Worm (Caenorhabditis elegans): ENCODE results near the gene T05A7.11.
"Not testable (repeated sequence)": the region's sequence is repeated elsewhere in the genome, so short reads cannot be mapped to it uniquely, and the experiment has no call there.

T05A7.11 gene

DNA sequence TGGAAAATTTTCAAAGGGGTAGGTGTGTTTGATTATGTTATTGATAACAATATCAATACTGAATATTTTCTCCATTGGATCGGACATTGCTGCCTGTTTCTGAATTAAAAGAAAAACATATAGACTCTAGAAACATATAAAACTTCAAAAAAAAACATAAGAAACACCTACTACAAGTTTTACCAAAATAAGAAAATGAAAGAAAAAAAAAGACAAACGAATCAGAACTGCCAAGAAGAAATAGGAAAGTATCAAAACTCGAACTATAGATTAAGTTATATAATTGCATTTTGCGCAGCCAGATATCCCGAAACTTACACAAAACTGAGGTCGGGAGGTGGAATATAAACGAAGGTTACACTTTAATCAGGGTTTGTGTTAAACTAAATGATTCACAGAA lies at the start of gene T05A7.11:
TSS of gene T05A7.11 (minus strand) at position 101 of the 400 bp plus-strand sequence.
- TF ChIP-seq unc-62 (GFP tag; optimal IDR thresholded peaks at IDR 0.05) = no peak

DNA sequence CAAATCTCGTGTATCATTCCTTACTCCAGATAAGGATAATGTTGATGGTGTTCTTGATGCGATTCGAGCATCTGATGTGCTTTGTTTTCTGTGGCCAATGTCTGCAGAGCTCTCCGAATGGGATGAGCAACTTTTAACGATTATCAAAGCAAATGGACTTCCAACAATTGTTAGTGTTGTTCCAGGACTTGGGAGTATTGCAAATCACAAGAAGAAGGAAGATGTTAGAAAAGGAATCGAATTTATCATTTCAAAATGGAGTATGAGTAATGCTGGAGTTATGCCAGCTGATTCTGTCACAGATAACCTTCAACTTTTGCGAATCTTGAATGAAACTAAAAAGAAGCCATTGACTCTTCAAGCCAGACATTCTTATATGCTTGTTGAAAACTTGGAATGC lies 45.6 kb upstream of the T05A7.11 start:
- no peak for TF ChIP-seq unc-62 (GFP tag; optimal IDR thresholded peaks at IDR 0.05)

DNA sequence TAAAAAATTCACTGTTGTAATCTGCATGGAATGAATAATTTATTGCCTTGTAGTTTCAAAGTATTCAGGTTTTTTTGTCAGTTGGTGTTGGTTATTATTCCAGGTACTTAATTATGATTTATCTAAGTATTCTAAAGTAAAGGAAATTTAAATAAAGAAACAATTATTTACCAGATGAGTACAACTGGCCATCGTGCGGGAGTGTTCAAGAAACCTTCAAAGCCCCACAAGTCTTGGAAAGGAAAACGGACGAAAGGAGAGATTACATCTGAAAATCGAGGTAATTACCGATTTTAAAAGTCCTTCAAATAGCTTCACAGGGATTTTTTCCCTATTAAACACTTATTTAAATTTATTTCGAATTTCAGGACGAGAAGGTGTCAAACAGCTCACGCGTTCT lies 44.9 kb upstream of the T05A7.11 start, which contains the start of gene tag-151:
TSS of gene tag-151 (plus strand) at position 158 of the 400 bp plus-strand sequence.
- TF ChIP-seq unc-62 (GFP tag; optimal IDR thresholded peaks at IDR 0.05) = no peak

DNA sequence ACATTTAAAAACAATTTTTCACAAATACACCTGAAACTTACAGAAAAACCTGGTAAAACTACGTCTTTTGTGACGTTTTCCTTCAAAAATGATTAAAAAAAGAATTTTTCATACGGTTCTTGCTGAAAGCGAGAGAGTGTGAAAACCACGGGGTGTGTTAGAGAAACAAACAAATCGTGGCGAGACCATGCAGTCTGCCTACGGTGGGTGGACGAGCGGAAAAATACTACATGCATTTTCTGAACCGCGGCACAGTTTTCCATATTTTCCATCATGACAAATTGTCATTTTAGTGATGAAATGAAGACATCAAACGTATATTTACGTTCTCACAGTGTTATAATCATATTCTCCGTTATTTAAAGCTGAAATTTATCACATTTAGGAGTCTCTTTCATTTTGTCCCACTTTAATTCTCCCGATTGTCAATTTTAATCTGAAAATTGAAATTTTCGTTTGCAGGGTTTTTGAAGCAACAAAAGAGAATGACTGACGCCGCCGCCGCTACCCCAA lies 41.2 kb upstream of the T05A7.11 start, which contains the start of the genes F10G7.9 and tsn-1:
TSS of gene F10G7.9 (minus strand) at position 127 of the 513 bp plus-strand sequence.
TSS of gene tsn-1 (plus strand) at position 463 of the 513 bp plus-strand sequence.
- TF ChIP-seq unc-62 (GFP tag; optimal IDR thresholded peaks at IDR 0.05) = no peak

DNA sequence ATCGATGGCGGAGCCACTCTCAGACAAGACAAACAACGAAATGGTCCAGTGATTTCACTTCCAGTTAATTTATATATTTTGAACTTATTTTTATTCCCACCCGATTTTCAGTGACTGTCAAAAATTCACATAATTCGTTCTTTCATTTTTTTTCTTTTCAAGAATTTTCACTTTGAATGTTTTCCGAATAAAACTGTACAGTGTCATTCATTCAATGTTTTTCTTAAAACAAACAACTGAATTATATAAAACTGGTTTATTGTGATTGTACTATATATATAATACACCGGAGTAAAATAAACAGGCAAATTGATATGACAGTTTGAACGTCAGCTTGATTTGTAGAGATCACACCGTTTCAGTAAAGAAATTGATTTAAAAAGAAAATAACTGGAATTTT lies 37.8 kb upstream of the T05A7.11 start:
- TF ChIP-seq unc-62 (GFP tag; optimal IDR thresholded peaks at IDR 0.05) = no peak

DNA sequence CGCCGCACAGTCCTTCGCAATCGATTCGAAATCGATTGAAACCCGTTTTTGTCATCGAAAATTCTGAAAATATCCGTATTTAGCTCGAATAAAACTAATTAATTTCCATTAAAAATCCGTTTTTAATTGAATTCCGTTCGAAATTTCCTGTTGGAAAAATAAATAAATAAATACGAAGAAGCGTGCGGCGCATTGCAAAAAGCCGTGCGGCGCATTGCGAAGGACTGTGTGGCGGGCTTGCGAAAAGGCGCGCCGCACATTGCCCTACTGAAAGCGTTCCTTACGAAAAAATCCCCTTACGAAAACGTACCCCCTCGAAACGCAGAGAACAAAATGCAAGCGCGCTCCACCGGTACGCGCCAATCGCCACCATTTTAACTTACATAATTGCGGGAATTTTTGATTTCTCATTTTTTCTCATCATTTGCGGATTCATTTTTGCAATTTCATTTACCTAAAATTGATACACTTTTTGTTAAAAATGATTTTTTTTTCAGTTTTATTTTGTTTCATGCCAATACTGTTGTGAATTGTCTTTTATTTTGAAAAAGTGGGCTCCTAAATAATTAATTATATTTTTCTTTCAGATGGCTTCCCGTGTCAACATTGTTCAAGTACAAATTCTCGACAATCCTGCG lies 36.3 kb upstream of the T05A7.11 start, which contains the start of gene unc-85:
TSS of gene unc-85 (plus strand) at position 588 of the 638 bp plus-strand sequence.
- TF ChIP-seq unc-62 (GFP tag; optimal IDR thresholded peaks at IDR 0.05) = not testable (repeated sequence)

DNA sequence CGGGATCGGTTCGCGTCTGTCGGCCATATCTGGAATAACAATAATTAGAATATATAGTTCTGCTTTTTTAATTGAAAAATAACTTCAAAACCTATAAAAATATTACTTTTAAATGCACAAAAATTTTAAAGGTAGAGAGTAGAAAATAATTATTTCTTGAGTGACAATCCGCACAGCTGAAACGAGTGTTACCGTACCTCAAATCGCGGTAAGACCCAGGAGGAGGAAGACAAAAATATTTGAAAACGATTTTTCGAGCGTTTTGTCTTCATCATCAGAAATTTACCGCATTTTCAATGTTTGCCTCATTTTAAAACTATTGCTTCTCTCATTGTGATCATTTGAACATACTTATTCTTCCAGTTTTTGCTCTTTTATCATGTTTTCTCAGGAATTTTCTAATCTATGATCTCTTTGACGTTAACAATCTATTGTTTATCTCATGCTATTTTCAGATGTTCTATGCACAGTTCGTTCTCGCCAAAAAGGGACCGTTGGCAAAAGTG lies 33.1 kb upstream of the T05A7.11 start, which contains the start of the genes rpn-5 and scc-1:
TSS of gene rpn-5 (minus strand) at position 162 of the 506 bp plus-strand sequence.
TSS of gene scc-1 (plus strand) at position 456 of the 506 bp plus-strand sequence.
- TF ChIP-seq unc-62 (GFP tag; optimal IDR thresholded peaks at IDR 0.05) = no peak

DNA sequence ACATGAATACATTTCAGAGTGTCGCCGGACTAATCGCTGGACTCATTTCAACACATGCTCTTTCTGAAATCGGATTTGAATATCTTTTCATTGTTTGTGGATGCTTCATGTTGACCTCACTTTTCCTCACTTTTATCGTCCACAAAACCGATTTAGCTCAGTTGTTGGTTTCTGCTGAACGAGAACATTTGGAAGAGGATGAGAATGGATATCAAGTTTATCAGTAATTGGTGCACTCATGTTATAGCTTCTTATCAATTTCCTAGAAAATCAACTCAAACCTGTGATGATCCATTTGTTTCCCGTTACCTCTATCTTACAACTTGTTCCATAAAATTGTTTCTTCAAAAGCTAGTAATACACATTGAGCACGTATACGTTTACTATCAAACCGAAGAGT lies 30.8 kb upstream of the T05A7.11 start:
- TF ChIP-seq unc-62 (GFP tag; optimal IDR thresholded peaks at IDR 0.05) = no peak

DNA sequence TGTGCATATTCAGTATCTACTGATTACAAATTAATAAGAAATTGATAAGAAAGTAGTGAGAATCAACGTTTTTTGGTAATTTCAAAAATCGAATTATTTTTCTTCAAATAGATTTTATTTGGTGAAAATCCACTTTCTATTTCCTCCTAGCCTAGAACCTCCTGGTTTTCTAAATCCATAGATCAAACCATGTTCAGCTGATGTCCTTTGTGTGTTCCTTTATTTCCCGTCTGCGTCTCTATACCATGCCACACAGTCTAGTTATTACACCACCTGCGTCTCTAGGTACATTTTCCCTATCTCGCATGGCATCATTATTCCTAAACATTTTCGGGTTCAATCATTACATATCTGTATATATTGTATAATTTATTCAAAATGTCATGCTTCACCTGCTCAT lies 27.9 kb upstream of the T05A7.11 start, which contains the start of gene F10G7.5:
TSS of gene F10G7.5 (plus strand) at position 286 of the 400 bp plus-strand sequence.
- no peak for TF ChIP-seq unc-62 (GFP tag; optimal IDR thresholded peaks at IDR 0.05)

DNA sequence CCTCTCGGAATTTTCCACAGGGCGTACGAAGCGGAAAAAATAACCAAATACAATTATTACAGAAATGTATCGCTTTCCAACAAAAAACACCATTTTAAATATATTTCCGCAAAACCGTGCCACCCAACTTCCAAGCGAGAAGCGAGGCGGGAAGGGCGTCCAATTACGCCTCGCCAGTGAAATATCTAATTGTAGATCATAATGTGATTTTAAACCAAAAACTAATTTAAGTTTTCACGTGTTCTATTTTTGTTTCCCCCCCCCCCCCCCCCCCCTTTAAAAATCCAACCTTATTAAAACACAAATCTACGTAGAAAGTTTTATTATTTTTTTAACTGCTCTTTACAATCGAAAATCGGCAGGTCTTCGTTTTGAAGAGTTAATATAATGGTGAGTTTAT lies 24.2 kb upstream of the T05A7.11 start, which contains the start of gene F10G7.12:
TSS of gene F10G7.12 (plus strand) at position 301 of the 400 bp plus-strand sequence.
- TF ChIP-seq unc-62 (GFP tag; optimal IDR thresholded peaks at IDR 0.05) = no peak

DNA sequence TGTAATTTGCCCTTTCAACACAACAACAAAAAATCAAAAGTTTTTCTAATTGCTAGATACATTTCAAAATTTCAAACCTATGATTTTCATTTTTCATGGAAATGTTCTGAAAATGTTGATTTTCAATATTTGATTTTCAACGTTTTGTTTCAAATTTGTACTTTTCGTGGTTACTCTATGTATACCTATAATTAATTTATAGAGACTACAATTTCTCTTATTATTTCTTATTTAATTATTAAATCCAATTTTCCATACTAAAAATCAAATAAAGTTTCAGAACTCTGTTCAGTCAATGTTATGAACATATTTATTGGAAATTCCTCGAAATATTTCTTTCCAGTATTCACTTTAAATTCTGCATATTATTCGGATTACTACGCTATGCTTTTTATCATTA lies 21.7 kb upstream of the T05A7.11 start, which contains the start of gene sre-39:
TSS of gene sre-39 (plus strand) at position 301 of the 400 bp plus-strand sequence.
- no peak for TF ChIP-seq unc-62 (GFP tag; optimal IDR thresholded peaks at IDR 0.05)

DNA sequence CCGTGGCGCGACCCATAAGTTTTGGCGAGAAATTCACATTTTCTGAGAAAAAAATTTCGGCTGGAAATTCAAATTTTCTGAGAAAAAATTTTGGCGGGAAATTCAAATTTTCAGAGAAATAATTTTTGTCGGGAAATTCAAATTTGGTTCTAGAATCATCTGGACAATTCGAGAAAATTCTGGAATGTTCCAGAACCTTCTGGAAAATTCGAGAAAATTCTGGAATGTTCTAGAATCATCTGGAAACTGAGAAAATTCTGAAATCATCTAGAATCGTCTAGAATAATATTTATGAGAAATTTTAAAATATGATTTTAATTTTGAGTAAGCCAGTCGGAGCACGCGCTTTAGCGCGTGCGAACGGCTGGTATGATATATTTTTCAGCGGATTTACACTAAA lies 19.6 kb upstream of the T05A7.11 start:
- TF ChIP-seq unc-62 (GFP tag; optimal IDR thresholded peaks at IDR 0.05) = no peak

DNA sequence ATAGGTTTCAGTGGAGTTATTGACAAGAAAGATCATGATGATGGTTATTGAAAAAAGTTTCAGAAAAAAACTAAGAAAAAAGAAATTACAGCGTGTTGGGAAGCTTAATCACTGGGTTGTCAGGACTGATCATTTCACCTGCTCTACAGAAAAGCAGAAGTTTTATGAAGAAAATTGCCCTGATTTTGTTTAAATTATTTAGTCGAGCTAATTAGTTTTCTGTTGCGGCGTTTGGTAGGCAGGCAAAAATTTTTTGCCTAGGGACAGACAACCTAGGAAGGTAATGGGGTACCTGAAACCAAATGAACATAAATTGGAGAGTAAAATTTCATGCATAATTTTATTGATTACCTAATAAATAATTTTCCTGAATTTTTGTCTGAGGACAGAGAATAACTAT lies 18.4 kb upstream of the T05A7.11 start, which contains the start of gene sre-40:
TSS of gene sre-40 (minus strand) at position 101 of the 400 bp plus-strand sequence.
- TF ChIP-seq unc-62 (GFP tag; optimal IDR thresholded peaks at IDR 0.05) = no peak

DNA sequence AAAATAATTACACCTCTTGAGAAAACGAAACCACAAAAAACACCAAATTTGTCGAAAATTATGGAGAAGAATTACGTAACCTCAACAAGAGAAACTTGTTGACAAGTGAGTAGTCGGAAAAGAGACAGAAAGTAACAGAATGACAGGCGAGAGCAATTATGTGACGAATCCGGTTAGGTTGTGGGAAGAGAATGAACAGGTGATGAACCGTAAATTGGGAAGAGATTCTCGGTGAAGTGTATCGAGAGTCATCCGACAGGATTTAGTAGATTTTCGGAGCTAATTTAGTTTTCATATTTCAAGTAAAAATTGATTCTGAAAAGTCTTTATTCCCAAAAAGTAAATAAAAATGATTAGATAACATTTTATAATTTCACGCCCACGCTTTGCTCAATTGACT lies 16.1 kb upstream of the T05A7.11 start, which contains the start of gene T05A7.7:
TSS of gene T05A7.7 (minus strand) at position 101 of the 400 bp plus-strand sequence.
- no peak for TF ChIP-seq unc-62 (GFP tag; optimal IDR thresholded peaks at IDR 0.05)

DNA sequence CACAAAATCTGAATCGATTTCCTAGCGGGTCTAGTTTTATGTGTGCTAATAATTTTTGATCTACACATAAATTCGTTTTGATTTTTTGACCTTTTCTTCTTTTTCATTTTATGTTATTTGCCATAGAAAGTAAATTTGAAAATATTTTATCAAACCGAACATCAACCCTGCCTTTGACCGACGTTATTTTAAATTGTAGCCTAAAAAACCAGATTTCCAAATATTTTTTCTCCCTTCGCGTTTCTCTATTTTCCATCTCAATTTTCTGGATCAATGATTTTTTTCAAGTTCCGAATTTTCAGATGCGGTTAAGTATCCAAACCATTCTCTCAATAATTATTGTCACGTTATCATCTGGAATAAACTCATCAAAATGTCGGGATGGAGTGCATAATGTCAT lies 12.7 kb upstream of the T05A7.11 start, which contains the start of gene T05A7.1:
TSS of gene T05A7.1 (plus strand) at position 301 of the 400 bp plus-strand sequence.
- no peak for TF ChIP-seq unc-62 (GFP tag; optimal IDR thresholded peaks at IDR 0.05)

DNA sequence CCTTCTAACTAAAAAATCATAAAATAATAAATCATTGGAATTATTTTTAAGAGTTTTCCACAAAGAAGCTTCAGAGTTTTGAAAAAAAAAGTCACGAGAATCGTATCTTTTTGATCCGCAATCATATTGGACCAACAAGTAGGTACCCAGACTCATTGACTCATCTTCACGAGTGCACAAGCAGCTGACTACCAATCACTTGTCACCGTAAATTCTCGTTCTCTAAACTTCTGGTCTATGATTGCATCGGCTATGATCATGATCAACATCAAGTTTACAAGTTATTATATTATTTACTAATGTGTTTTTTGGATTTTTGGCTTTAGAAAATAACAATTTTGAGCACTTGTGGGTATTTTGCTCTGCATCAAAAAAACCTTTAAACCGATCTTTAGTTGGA lies 11.0 kb upstream of the T05A7.11 start:
- no peak for TF ChIP-seq unc-62 (GFP tag; optimal IDR thresholded peaks at IDR 0.05)

Measured in whole organism, dauer.